Fruit fly (Drosophila melanogaster): ENCODE measurements around the gene CG12617.

Gene CG12617

DNA sequence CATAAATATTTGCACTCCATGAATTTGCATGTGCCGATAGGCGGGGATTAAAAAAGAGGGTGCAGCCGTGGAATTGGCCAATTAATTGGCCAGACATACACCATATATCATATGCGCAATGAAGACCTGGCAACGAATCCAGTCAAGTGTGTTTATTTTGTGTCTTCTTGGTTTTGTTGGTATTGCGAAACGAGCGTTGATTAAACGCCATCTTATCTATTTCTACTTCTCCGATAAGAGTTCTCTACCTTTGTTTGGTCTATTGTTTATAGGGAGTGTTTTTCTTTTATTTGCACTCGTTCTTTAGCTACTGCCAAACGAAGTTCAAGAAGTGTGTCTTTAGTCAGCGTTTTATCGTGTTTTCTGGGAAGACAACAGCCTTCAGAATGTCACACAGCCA, 43.3 kb downstream of the CG12617 start:
- TF ChIP-seq mirr (GFP tag; optimal IDR thresholded peaks at IDR 0.05) (peak; percentile 19), run (tag; optimal IDR thresholded peaks at IDR 0.05) (no peak), Hsf (GFP tag; optimal IDR thresholded peaks at IDR 0.05) (no peak), CG9817 (tag; optimal IDR thresholded peaks at IDR 0.05) (no peak), lab (GFP tag; optimal IDR thresholded peaks at IDR 0.05) (peak; percentile 9), sug (tag; optimal IDR thresholded peaks at IDR 0.05) (peak; percentile 27), Aef1 (GFP tag; IDR thresholded peaks at IDR 0.05) (no peak), exex (tag; optimal IDR thresholded peaks at IDR 0.05) (peak; percentile 25)

- TF ChIP-seq Drgx (GFP tag; IDR thresholded peaks at IDR 0.05) (peak; percentile 87), tin (GFP tag; optimal IDR thresholded peaks at IDR 0.05) (no peak), ato (GFP tag; IDR thresholded peaks at IDR 0.05; ENCODE audit: partially characterized antibody) (no peak), CG7357 (GFP tag; IDR thresholded peaks at IDR 0.05) (0 out of 3 replicates have a peak, but pooled peaks have one; percentile 20), cato (GFP tag; optimal IDR thresholded peaks at IDR 0.05; ENCODE audit: borderline replicate concordance) (no peak), CG12942 (GFP tag; optimal IDR thresholded peaks at IDR 0.05) (no peak), bsh (GFP tag; optimal IDR thresholded peaks at IDR 0.05) (peak in 1 of 2 experiments; percentile 49), B-H2 (GFP tag; optimal IDR thresholded peaks at IDR 0.05) (no peak)
These were observed 46.1 kb downstream of the CG12617 start for dm6 chr2L:20340635-20341034.

DNA sequence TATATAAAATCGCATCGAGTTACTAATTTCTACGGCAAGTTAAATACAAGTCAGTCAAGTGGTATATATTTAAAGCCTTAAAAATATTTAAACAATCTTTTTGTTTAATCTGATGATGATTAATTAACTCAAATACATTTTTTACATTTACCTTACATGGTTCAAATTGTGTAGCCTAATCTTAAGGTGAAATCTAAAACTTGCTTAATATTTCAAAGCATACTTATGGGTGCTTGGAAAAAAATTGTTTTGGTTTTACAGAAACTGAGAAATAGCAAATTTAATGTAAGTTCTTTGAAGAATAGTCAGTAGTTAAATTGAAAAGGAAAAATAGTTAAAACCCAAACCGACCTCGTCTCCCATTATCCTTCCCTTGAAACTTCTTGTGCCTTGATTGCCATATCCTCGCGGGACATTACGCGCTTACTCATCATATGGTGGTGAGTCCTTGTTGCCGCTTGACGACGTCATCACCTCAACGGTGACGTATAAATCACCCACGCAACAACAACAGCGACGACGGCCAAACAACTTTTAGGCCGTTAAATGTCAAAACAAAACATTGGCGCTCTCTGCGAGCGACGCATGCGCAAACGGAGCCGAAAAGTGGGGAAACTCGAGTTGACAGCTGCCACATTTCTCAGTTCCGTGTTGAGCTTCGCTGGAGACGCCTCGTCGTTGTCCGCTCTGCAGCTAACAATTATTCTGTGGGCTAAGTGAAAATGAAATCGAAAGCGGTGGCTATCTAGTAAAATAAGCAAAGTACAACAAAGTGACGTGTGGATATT, 46.9 kb downstream of the CG12617 start:
- TF ChIP-seq kah (GFP tag; optimal IDR thresholded peaks at IDR 0.05) = no peak
- TF ChIP-seq ab (GFP tag; optimal IDR thresholded peaks at IDR 0.05) = no peak
- TF ChIP-seq YL-1 (GFP tag; optimal IDR thresholded peaks at IDR 0.05) = no peak
- peak; percentile 12 for TF ChIP-seq HmgZ (tag; optimal IDR thresholded peaks at IDR 0.05)
- TF ChIP-seq ewg (GFP tag; optimal IDR thresholded peaks at IDR 0.05) = peak; percentile 88
- TF ChIP-seq Fer1 (GFP tag; optimal IDR thresholded peaks at IDR 0.05) = peak; percentile 61
- peak; percentile 58 for TF ChIP-seq Jarid2 (GFP tag; optimal IDR thresholded peaks at IDR 0.05)
- TF ChIP-seq bbx (GFP tag; IDR thresholded peaks at IDR 0.05; ENCODE audit: partially characterized antibody) = peak; percentile 18; the same call in 1 of the 2 replicates
- TF ChIP-seq sr (GFP tag; IDR thresholded peaks at IDR 0.05) = 0 out of 3 replicates have a peak, but pooled peaks have one; percentile 36
- TF ChIP-seq CTCF (GFP tag; optimal IDR thresholded peaks at IDR 0.05) = peak; percentile 62
- no peak for TF ChIP-seq bigmax (GFP tag; optimal IDR thresholded peaks at IDR 0.05)
- TF ChIP-seq amos (GFP tag; IDR thresholded peaks at IDR 0.05; ENCODE audit: partially characterized antibody) = 0 out of 2 replicates have a peak, but pooled peaks have one; percentile 10
- no peak for TF ChIP-seq CG6689 (GFP tag; IDR thresholded peaks at IDR 0.05)
- TF ChIP-seq Atf-2 (GFP tag; optimal IDR thresholded peaks at IDR 0.05) = no peak
- TF ChIP-seq Nf-YC (tag; optimal IDR thresholded peaks at IDR 0.05) = no peak
- TF ChIP-seq CG4360 (GFP tag; IDR thresholded peaks at IDR 0.05) = peak; percentile 66
- TF ChIP-seq CG10321 (GFP tag; IDR thresholded peaks at IDR 0.05) = no peak
- no peak for TF ChIP-seq slp2 (GFP tag; optimal IDR thresholded peaks at IDR 0.05)
- TF ChIP-seq BtbVII (GFP tag; optimal IDR thresholded peaks at IDR 0.05) = peak; percentile 72
- peak; percentile 38 for TF ChIP-seq exex (tag; optimal IDR thresholded peaks at IDR 0.05)
- TF ChIP-seq Med (GFP tag) = peak; percentile 22
- TF ChIP-seq gsb-n (tag; optimal IDR thresholded peaks at IDR 0.05) = no peak
- TF ChIP-seq Dll (GFP tag; IDR thresholded peaks at IDR 0.05; ENCODE audit: partially characterized antibody) = no peak
- TF ChIP-seq CG16779 (GFP tag; IDR thresholded peaks at IDR 0.05) = 0 out of 2 replicates have a peak, but pooled peaks have one; percentile 3
- peak; percentile 16 for TF ChIP-seq zen (tag; optimal IDR thresholded peaks at IDR 0.05)
- 0 out of 4 replicates have a peak, but pooled peaks have one; percentile 18 for TF ChIP-seq chinmo (GFP tag; IDR thresholded peaks at IDR 0.05; ENCODE audit: partially characterized antibody)
- TF ChIP-seq CG13894 (tag; optimal IDR thresholded peaks at IDR 0.05) = peak; percentile 20
- TF ChIP-seq Sry-β (GFP tag; optimal IDR thresholded peaks at IDR 0.05) = no peak
- peak; percentile 33 for TF ChIP-seq scrt (GFP tag; optimal IDR thresholded peaks at IDR 0.05)
- no peak for TF ChIP-seq CG2875 (GFP tag; optimal IDR thresholded peaks at IDR 0.05)
- no peak for TF ChIP-seq ham (GFP tag; IDR thresholded peaks at IDR 0.05)
